Fruit fly (Drosophila melanogaster): ENCODE data around the gene Cpr97Ea.

dm6 chr3R:27111784-27112602 is 24.4 kb upstream of the Cpr97Ea start, which contains the start of the genes gb and CG5815:
- no peak for TF ChIP-seq h (optimal IDR thresholded peaks at IDR 0.05)
- no peak for TF ChIP-seq ttk (optimal IDR thresholded peaks at IDR 0.05)

Measured in Kc167 (cell line).